Fruit fly (Drosophila melanogaster): Measurements from ENCODE around the gene Frmd5.

The Frmd5 gene

dm6 chr2L:10366525-10366924, 22.3 kb downstream of the Frmd5 start, which contains the start of gene CG5056:
Gene CG5056 (plus strand): TSS chr2L:10366692.
- no peak for TF ChIP-seq CG8478 (optimal IDR thresholded peaks at IDR 0.05)
- no peak for TF ChIP-seq Dll (optimal IDR thresholded peaks at IDR 0.05)
- TF ChIP-seq EcR (GFP tag; optimal IDR thresholded peaks at IDR 0.05): no peak
- TF ChIP-seq usp (GFP tag; optimal IDR thresholded peaks at IDR 0.05): no peak
- TF ChIP-seq pan (optimal IDR thresholded peaks at IDR 0.05): no peak
- TF ChIP-seq psq (optimal IDR thresholded peaks at IDR 0.05): no peak

dm6 chr2L:10372297-10372696, 28.1 kb downstream of the Frmd5 start:
- no peak for TF ChIP-seq EcR (GFP tag; optimal IDR thresholded peaks at IDR 0.05)
- TF ChIP-seq pan (optimal IDR thresholded peaks at IDR 0.05): no peak

- TF ChIP-seq usp (GFP tag; optimal IDR thresholded peaks at IDR 0.05): no peak
- TF ChIP-seq pan (optimal IDR thresholded peaks at IDR 0.05): no peak
- no peak for TF ChIP-seq psq (optimal IDR thresholded peaks at IDR 0.05)
- TF ChIP-seq CG8478 (optimal IDR thresholded peaks at IDR 0.05): no peak
- no peak for TF ChIP-seq EcR (GFP tag; optimal IDR thresholded peaks at IDR 0.05)
- no peak for TF ChIP-seq Dll (optimal IDR thresholded peaks at IDR 0.05)
Observed at dm6 chr2L:10373605-10374269, 29.5 kb downstream of the Frmd5 start, which contains the start of gene rho-5. Gene rho-5 (minus strand): TSS chr2L:10373900.

- TF ChIP-seq pan (optimal IDR thresholded peaks at IDR 0.05) (peak; percentile 21), Dll (optimal IDR thresholded peaks at IDR 0.05) (no peak), EcR (GFP tag; optimal IDR thresholded peaks at IDR 0.05) (no peak)
Observed at dm6 chr2L:10375464-10376236, 31.4 kb downstream of the Frmd5 start, which contains the start of the genes CG33303 and dpr19. Gene CG33303 (minus strand): TSS chr2L:10375757. Gene dpr19 (plus strand): TSS chr2L:10376168.

dm6 chr2L:10376276-10376675, 32.0 kb downstream of the Frmd5 start:
- TF ChIP-seq pan (optimal IDR thresholded peaks at IDR 0.05): peak; percentile 2
- TF ChIP-seq psq (optimal IDR thresholded peaks at IDR 0.05): no peak
- no peak for TF ChIP-seq EcR (GFP tag; optimal IDR thresholded peaks at IDR 0.05)
- TF ChIP-seq CG8478 (optimal IDR thresholded peaks at IDR 0.05): no peak

- TF ChIP-seq pan (optimal IDR thresholded peaks at IDR 0.05): no peak
- TF ChIP-seq usp (GFP tag; optimal IDR thresholded peaks at IDR 0.05): no peak
- no peak for TF ChIP-seq EcR (GFP tag; optimal IDR thresholded peaks at IDR 0.05)
- no peak for TF ChIP-seq Dll (optimal IDR thresholded peaks at IDR 0.05)
- no peak for TF ChIP-seq CG8478 (optimal IDR thresholded peaks at IDR 0.05)
- no peak for TF ChIP-seq psq (optimal IDR thresholded peaks at IDR 0.05)
Observed at dm6 chr2L:10378631-10379030, 34.4 kb downstream of the Frmd5 start.

- no peak for TF ChIP-seq pan (optimal IDR thresholded peaks at IDR 0.05)
- TF ChIP-seq usp (GFP tag; optimal IDR thresholded peaks at IDR 0.05): no peak
- no peak for TF ChIP-seq CG8478 (optimal IDR thresholded peaks at IDR 0.05)
- no peak for TF ChIP-seq EcR (GFP tag; optimal IDR thresholded peaks at IDR 0.05)
- TF ChIP-seq psq (optimal IDR thresholded peaks at IDR 0.05): no peak
- no peak for TF ChIP-seq Dll (optimal IDR thresholded peaks at IDR 0.05)
Observed at dm6 chr2L:10379865-10380264, 35.6 kb downstream of the Frmd5 start, which contains the start of gene gny. Gene gny (plus strand): TSS chr2L:10380103.

- TF ChIP-seq CG8478 (optimal IDR thresholded peaks at IDR 0.05) (no peak), EcR (GFP tag; optimal IDR thresholded peaks at IDR 0.05) (no peak), psq (optimal IDR thresholded peaks at IDR 0.05) (no peak), Dll (optimal IDR thresholded peaks at IDR 0.05) (no peak), pan (optimal IDR thresholded peaks at IDR 0.05) (no peak), usp (GFP tag; optimal IDR thresholded peaks at IDR 0.05) (no peak)
Observed at dm6 chr2L:10381890-10382450, 37.7 kb downstream of the Frmd5 start, which contains the start of gene CG5096. Gene CG5096 (plus strand): TSS chr2L:10382263.

- TF ChIP-seq EcR (GFP tag; optimal IDR thresholded peaks at IDR 0.05) (no peak), usp (GFP tag; optimal IDR thresholded peaks at IDR 0.05) (no peak), CG8478 (optimal IDR thresholded peaks at IDR 0.05) (no peak), pan (optimal IDR thresholded peaks at IDR 0.05) (no peak), psq (optimal IDR thresholded peaks at IDR 0.05) (no peak), Dll (optimal IDR thresholded peaks at IDR 0.05) (no peak)
Observed at dm6 chr2L:10386208-10386805, 42.1 kb downstream of the Frmd5 start, which contains the start of the genes Cdk1 and mRpS7. Gene Cdk1 (minus strand): TSS chr2L:10386262. Gene mRpS7 (plus strand): TSS chr2L:10386662.

dm6 chr2L:10386824-10387223, 42.6 kb downstream of the Frmd5 start:
- TF ChIP-seq psq (optimal IDR thresholded peaks at IDR 0.05): no peak
- TF ChIP-seq pan (optimal IDR thresholded peaks at IDR 0.05): no peak
- TF ChIP-seq CG8478 (optimal IDR thresholded peaks at IDR 0.05): no peak
- no peak for TF ChIP-seq Dll (optimal IDR thresholded peaks at IDR 0.05)
- TF ChIP-seq usp (GFP tag; optimal IDR thresholded peaks at IDR 0.05): no peak
- TF ChIP-seq EcR (GFP tag; optimal IDR thresholded peaks at IDR 0.05): no peak

- no peak for TF ChIP-seq usp (GFP tag; optimal IDR thresholded peaks at IDR 0.05)
Observed at dm6 chr2L:10387869-10388726, 43.9 kb downstream of the Frmd5 start, which contains the start of gene da. Gene da (plus strand): TSS chr2L:10388105.
